Worm (Caenorhabditis elegans) whole organism, L3 larva: ENCODE results near the gene R10E8.5.

Experiments
- aly-2 ChIP-seq: fragments of 150-350 bp; optimal IDR thresholded peaks from 2 replicates; lab custom pipeline; 2014; ENCODE audit warnings: missing biosample characterization, missing genetic modification characterization
- ama-1 ChIP-seq: fragments of 150-350 bp; optimal IDR thresholded peaks from 2 replicates; lab custom pipeline; 2018
- ceh-16 ChIP-seq: sonication (generic microtip); optimal IDR thresholded peaks from 2 replicates; lab custom pipeline; 2017; ENCODE audit warnings: missing biosample characterization, missing genetic modification characterization
- ceh-82 ChIP-seq: fragments of 150-350 bp; optimal IDR thresholded peaks from 2 replicates; lab custom pipeline; 2014; ENCODE audit warnings: missing biosample characterization, missing genetic modification characterization
- ceh-9 ChIP-seq: sonication (generic microtip); optimal IDR thresholded peaks from 2 replicates; lab custom pipeline; 2018; ENCODE audit warnings: missing biosample characterization, missing genetic modification characterization
- nfya-1 ChIP-seq: sonication (generic microtip); optimal IDR thresholded peaks from 2 replicates; lab custom pipeline; 2017; ENCODE audit warnings: missing genetic modification characterization, mild to moderate bottlenecking, missing compliant biosample characterization, antibody characterized with exemption, moderate library complexity; ENCODE audit not compliant: insufficient read depth
- nhr-11 ChIP-seq: fragments of 150-350 bp; optimal IDR thresholded peaks from 2 replicates; lab custom pipeline; 2014; ENCODE audit warnings: missing biosample characterization, missing genetic modification characterization
- nhr-12 ChIP-seq: fragments of 150-350 bp; optimal IDR thresholded peaks from 2 replicates; lab custom pipeline; 2014; ENCODE audit warnings: missing biosample characterization, missing genetic modification characterization
- nhr-76 ChIP-seq: fragments of 150-350 bp; sonication (generic microtip); optimal IDR thresholded peaks from 5 replicates; lab custom pipeline; 2014; ENCODE audit warnings: missing biosample characterization, missing genetic modification characterization
- pqm-1 ChIP-seq: fragments of 150-350 bp; optimal IDR thresholded peaks from 2 replicates; lab custom pipeline; 2017; ENCODE audit warnings: missing biosample characterization, missing genetic modification characterization, inconsistent platforms
- sea-2 ChIP-seq: fragments of 150-350 bp; sonication (generic microtip); optimal IDR thresholded peaks from 4 replicates; lab custom pipeline; 2014; ENCODE audit warnings: missing biosample characterization, missing genetic modification reagents, missing genetic modification characterization
- unc-39 ChIP-seq: sonication (generic microtip); optimal IDR thresholded peaks from 4 replicates; lab custom pipeline; 2017; ENCODE audit warnings: missing biosample characterization, missing genetic modification characterization

DNA sequence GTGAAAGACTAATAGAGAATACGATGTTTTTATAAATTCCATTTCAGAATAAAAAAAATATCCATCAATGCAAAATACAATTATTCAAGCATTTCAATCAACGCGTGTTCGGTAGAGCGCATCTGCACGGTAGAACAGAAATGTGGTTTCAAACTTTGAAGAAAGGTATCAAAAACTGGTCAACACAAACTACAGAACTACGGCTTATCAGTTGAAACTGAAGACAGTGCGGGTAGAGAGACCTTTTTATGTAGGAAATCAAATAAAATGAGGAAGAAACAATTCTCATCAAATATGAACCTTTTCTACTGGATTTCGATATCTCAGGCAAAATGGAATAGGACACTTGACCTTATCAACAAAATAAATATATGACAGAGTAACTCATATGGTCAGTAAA, 10.2 kb upstream of the R10E8.5 start:
- TF ChIP-seq aly-2 (tag; lab: Kevin White, UChicago) (no peak), nhr-12 (tag; lab: Kevin White, UChicago) (no peak), sea-2 (GFP tag; lab: Kevin White, UChicago) (no peak), ceh-16 (tag; lab: Kevin White, UChicago) (no peak), ceh-9 (tag; lab: Kevin White, UChicago) (no peak), nhr-11 (tag; lab: Kevin White, UChicago) (no peak), nfya-1 (no peak), ama-1 (no peak), pqm-1 (tag; lab: Kevin White, UChicago) (peak; percentile 31), unc-39 (no peak), ceh-82 (tag; lab: Kevin White, UChicago) (no peak), nhr-76 (tag; lab: Kevin White, UChicago) (no peak)
